Worm (Caenorhabditis elegans): ENCODE data around the gene F57A8.6.

DNA sequence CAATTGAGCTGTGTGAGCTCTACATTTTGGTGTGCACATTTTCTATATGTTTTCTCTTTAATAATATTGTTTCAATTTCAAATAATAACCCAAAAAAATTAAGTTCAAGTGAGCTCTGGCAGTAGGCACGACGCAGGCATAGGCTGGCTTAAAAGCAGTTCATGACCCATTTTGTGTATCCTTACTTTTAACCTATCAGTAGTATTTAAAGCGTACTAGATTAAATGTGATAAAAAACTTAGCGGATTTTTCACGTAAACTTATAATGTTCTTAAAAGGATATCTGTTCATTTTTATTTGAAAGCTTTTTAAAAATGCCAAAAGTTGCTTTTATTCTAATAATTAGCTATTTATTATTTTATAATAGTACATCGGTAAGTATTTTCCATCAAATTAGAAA lies 49.6 kb upstream of the F57A8.6 start, which contains the start of gene C08B6.6:
- TF ChIP-seq nfya-1 (tag; optimal IDR thresholded peaks at IDR 0.05), result no peak
- no peak for TF ChIP-seq elt-4 (tag; optimal IDR thresholded peaks at IDR 0.05)
- TF ChIP-seq ahr-1 (tag; optimal IDR thresholded peaks at IDR 0.05), result no peak
- no peak for TF ChIP-seq ets-4 (tag; optimal IDR thresholded peaks at IDR 0.05)

Data from whole organism, late embryonic.